Fruit fly (Drosophila melanogaster): ENCODE data around the gene heph.
A peak's percentile ranks its signal among the peaks of the same experiment; 100 is the strongest.

Gene heph

DNA sequence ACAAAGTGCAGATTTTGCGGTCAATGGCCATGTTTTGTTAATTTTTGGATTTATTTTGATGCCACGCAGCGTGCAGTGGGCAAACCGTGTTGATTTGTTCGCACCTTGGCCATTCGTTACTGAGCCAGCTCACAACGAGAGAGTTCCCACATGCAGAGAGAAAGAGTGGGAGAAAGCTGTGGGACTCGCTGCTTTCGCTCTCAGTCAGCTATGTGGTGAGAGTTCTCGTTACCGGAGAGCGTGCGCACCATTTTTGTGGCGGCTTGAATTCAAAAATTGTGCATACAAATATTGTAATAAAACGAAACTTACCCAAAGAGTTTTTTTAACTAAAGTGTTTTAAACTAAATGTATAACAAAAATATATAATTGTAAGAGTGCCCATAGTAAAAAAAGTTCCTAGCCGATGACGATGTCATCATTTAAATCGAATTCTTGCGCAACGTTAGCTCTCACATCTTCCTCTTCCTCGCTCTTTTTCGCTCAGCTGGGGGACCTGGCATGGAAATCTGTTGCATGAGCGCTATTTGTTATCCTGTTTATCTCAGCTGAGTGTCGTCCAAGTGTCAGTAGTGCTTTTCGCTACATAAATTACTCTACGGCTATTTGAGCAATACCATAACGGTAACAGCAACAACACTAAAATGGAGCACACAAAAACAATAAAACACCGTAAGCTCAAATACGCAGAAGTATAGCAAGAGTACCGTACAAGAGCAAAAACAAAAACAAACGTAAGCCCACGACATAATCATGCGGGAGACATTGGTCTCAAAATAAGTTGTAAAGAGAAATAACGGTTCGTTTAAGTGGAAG is at the start of gene heph:
Gene heph, minus strand, starts transcription at position 121 of the 816 bp plus-strand sequence.
- TF ChIP-seq Dll (optimal IDR thresholded peaks at IDR 0.05) = no peak
- no peak for TF ChIP-seq psq (optimal IDR thresholded peaks at IDR 0.05)
- no peak for TF ChIP-seq usp (GFP tag; optimal IDR thresholded peaks at IDR 0.05)
- TF ChIP-seq pan (optimal IDR thresholded peaks at IDR 0.05) = no peak
- TF ChIP-seq CG8478 (optimal IDR thresholded peaks at IDR 0.05) = no peak
- TF ChIP-seq EcR (GFP tag; optimal IDR thresholded peaks at IDR 0.05) = no peak

- TF ChIP-seq EcR (GFP tag; optimal IDR thresholded peaks at IDR 0.05) (peak in 1 of 2 experiments; percentile 73), usp (GFP tag; optimal IDR thresholded peaks at IDR 0.05) (no peak)
Measured at dm6 chr3R:32060214-32060613, 44.9 kb upstream of the heph start.

dm6 chr3R:32052504-32052815 is 37.1 kb upstream of the heph start:
- TF ChIP-seq Dll (optimal IDR thresholded peaks at IDR 0.05) (no peak), pan (optimal IDR thresholded peaks at IDR 0.05) (no peak), EcR (GFP tag; optimal IDR thresholded peaks at IDR 0.05) (no peak), CG8478 (optimal IDR thresholded peaks at IDR 0.05) (no peak), psq (optimal IDR thresholded peaks at IDR 0.05) (no peak), usp (GFP tag; optimal IDR thresholded peaks at IDR 0.05) (no peak)

- no peak for TF ChIP-seq CG8478 (optimal IDR thresholded peaks at IDR 0.05)
- TF ChIP-seq pan (optimal IDR thresholded peaks at IDR 0.05) = no peak
- TF ChIP-seq psq (optimal IDR thresholded peaks at IDR 0.05) = no peak
- TF ChIP-seq usp (GFP tag; optimal IDR thresholded peaks at IDR 0.05) = no peak
- no peak for TF ChIP-seq Dll (optimal IDR thresholded peaks at IDR 0.05)
- no peak for TF ChIP-seq EcR (GFP tag; optimal IDR thresholded peaks at IDR 0.05)
Measured at dm6 chr3R:32051782-32052503, 36.6 kb upstream of the heph start, which contains the start of the genes krz and mod. TSS of gene krz (minus strand) at chr3R:32051993. TSS of gene mod (plus strand) at chr3R:32052060.

dm6 chr3R:32050685-32051084 is 35.4 kb upstream of the heph start:
- TF ChIP-seq usp (GFP tag; optimal IDR thresholded peaks at IDR 0.05) (no peak), pan (optimal IDR thresholded peaks at IDR 0.05) (no peak), CG8478 (optimal IDR thresholded peaks at IDR 0.05) (no peak)

dm6 chr3R:32046658-32047057 is 31.3 kb upstream of the heph start:
- TF ChIP-seq psq (optimal IDR thresholded peaks at IDR 0.05) (no peak), EcR (GFP tag; optimal IDR thresholded peaks at IDR 0.05) (no peak), Dll (optimal IDR thresholded peaks at IDR 0.05) (no peak), usp (GFP tag; optimal IDR thresholded peaks at IDR 0.05) (no peak), CG8478 (optimal IDR thresholded peaks at IDR 0.05) (no peak), pan (optimal IDR thresholded peaks at IDR 0.05) (no peak)

- TF ChIP-seq CG8478 (optimal IDR thresholded peaks at IDR 0.05) (no peak), Dll (optimal IDR thresholded peaks at IDR 0.05) (no peak), EcR (GFP tag; optimal IDR thresholded peaks at IDR 0.05) (no peak), psq (optimal IDR thresholded peaks at IDR 0.05) (no peak), usp (GFP tag; optimal IDR thresholded peaks at IDR 0.05) (no peak), pan (optimal IDR thresholded peaks at IDR 0.05) (no peak)
Measured at dm6 chr3R:32043778-32044177, 28.5 kb upstream of the heph start.

DNA sequence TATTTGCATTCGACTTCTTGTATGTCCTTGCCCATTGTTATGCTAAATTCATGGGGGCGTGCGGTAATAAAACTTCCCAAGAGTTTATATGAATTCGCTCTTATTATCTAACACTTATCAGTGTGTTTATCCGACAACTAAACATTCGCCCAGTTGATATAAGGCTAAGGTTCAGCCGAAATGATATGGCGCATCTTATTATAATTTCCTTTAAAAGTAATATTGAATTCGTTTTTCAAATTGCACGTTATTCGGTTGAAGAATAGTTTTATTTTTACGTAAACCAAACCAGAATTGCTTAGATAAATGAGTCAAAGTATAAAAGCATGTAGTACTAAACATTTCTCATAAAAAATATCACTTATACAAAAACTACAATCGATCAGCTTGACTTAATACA is 22.7 kb upstream of the heph start, which contains the start of gene Pos:
Gene Pos, plus strand, starts transcription at position 301 of the 400 bp plus-strand sequence.
- no peak for TF ChIP-seq pan (optimal IDR thresholded peaks at IDR 0.05)

- TF ChIP-seq Dll (optimal IDR thresholded peaks at IDR 0.05) = no peak
- no peak for TF ChIP-seq usp (GFP tag; optimal IDR thresholded peaks at IDR 0.05)
- no peak for TF ChIP-seq EcR (GFP tag; optimal IDR thresholded peaks at IDR 0.05)
- TF ChIP-seq psq (optimal IDR thresholded peaks at IDR 0.05) = no peak
- no peak for TF ChIP-seq CG8478 (optimal IDR thresholded peaks at IDR 0.05)
Measured at dm6 chr3R:32032885-32033284, 17.6 kb upstream of the heph start.

- TF ChIP-seq CG8478 (optimal IDR thresholded peaks at IDR 0.05) = no peak
- no peak for TF ChIP-seq Dll (optimal IDR thresholded peaks at IDR 0.05)
- no peak for TF ChIP-seq EcR (GFP tag; optimal IDR thresholded peaks at IDR 0.05)
- no peak for TF ChIP-seq psq (optimal IDR thresholded peaks at IDR 0.05)
- TF ChIP-seq pan (optimal IDR thresholded peaks at IDR 0.05) = no peak
- TF ChIP-seq usp (GFP tag; optimal IDR thresholded peaks at IDR 0.05) = no peak
Measured at dm6 chr3R:32029134-32029533, 13.8 kb upstream of the heph start.

DNA sequence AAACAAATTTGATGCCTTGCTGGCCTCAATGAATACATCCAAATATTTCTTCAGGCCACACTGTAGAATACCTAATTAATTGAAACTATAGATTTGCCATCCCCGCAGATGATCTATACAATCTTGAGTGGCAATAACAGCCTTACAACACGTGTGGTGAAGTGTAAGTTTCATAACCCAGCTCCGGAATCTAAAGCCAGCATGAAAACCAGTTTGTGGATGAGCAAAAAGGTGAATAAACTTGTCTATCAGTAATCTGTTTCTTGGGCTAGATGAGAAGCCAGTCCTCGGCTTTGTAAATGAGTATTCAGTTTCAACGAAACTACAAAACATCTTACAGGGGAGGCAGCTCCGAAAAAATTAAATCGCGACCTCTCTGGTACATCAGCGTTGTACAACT is 6.8 kb upstream of the heph start:
- TF ChIP-seq CG8478 (optimal IDR thresholded peaks at IDR 0.05) (no peak), usp (GFP tag; optimal IDR thresholded peaks at IDR 0.05) (no peak), EcR (GFP tag; optimal IDR thresholded peaks at IDR 0.05) (peak in 1 of 2 experiments; percentile 56), pan (optimal IDR thresholded peaks at IDR 0.05) (no peak), Dll (optimal IDR thresholded peaks at IDR 0.05) (no peak)

dm6 chr3R:32006330-32006729 is 9.0 kb downstream of the heph start:
- TF ChIP-seq usp (GFP tag; optimal IDR thresholded peaks at IDR 0.05) (no peak), EcR (GFP tag; optimal IDR thresholded peaks at IDR 0.05) (no peak), pan (optimal IDR thresholded peaks at IDR 0.05) (no peak), Dll (optimal IDR thresholded peaks at IDR 0.05) (no peak), CG8478 (optimal IDR thresholded peaks at IDR 0.05) (no peak), psq (optimal IDR thresholded peaks at IDR 0.05) (no peak)

DNA sequence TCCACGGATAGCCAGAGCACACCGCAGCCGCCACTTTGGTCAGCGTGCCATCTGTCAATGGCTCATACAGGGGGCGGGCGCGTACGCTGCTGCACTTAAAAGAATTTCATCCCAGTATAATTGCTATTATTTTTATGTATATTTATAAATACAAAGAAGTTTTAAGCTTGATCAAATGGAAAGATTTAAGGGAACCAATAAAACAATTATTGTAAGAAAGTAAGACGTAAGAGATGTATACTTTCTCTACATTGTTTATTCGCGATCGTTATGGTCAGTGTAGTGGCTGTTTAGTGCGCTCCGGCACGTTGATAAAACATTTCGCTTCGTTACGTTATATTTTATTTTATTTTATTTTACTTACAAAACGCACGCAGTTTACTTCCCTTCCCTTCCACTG is 23.5 kb downstream of the heph start:
- TF ChIP-seq Dll (optimal IDR thresholded peaks at IDR 0.05) (no peak), CG8478 (optimal IDR thresholded peaks at IDR 0.05) (no peak), pan (optimal IDR thresholded peaks at IDR 0.05) (no peak), psq (optimal IDR thresholded peaks at IDR 0.05) (no peak), usp (GFP tag; optimal IDR thresholded peaks at IDR 0.05) (no peak), EcR (GFP tag; optimal IDR thresholded peaks at IDR 0.05) (no peak)

All from whole organism.